Worm (Caenorhabditis elegans): ENCODE results near the gene smut-1.

Gene smut-1

DNA sequence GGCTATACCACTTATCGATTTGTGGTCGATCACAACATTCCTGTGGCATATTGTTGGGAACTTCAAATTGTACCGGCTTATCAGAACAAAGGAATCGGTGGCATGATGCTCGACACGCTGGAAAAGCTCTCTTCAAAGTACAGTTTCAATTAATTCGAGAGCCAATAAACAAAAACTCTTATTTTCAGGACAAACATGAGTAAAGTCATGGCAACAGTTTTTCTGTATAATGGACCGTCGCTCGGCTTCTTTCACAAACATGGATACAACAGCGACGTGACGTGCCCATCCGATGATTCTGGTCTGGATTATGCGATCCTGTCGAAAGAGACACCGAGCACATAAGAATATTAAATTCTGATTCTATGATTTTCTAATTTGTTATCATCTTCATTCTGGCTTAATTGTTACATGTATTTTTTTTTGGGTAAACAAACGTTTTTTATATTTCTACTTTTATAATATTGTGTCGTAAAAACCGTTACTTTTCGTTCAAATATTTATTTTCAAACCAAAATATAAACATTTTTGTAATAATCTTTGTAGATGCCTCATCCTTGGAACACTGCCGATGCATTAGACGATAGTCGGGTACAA lies at the start of gene smut-1:
Gene smut-1 (plus strand): TSS at position 547 of the 597 bp plus-strand sequence.
- TF ChIP-seq lin-38 (GFP tag; IDR thresholded peaks at IDR 0.05) (no peak), cey-2 (tag; optimal IDR thresholded peaks at IDR 0.05; ENCODE audit: borderline replicate concordance, insufficient read depth) (no peak), lin-39 (tag; optimal IDR thresholded peaks at IDR 0.05) (no peak), ceh-20 (GFP tag; IDR thresholded peaks at IDR 0.05) (no peak), ceh-44 (GFP tag; IDR thresholded peaks at IDR 0.05) (no peak), hlh-11 (tag; optimal IDR thresholded peaks at IDR 0.05) (no peak), D1046.2 (GFP tag; IDR thresholded peaks at IDR 0.05) (no peak), hlh-30 (tag; optimal IDR thresholded peaks at IDR 0.05; ENCODE audit: insufficient read depth) (no peak), fos-1 (tag; optimal IDR thresholded peaks at IDR 0.05) (no peak), lin-29 (GFP tag; IDR thresholded peaks at IDR 0.05) (no peak), unc-39 (tag; optimal IDR thresholded peaks at IDR 0.05) (no peak)

DNA sequence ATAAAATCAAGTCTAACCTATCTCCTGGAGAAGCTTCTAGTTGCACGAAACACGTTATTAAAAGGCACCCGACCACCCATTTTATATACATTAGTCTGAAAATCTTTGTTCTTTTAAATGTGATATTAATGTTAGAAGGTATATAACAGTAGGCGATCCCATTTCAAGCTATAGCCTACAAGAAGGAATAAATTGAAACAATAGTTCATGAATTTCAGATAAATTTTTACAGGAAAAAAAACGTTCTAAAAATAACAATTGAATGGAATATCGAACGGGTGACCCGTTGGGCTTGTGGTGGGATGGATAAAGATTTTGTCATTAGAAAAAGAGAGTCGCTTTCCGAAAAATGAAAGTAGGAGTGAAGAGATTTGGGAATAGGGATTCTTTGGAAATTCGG lies 49.1 kb upstream of the smut-1 start, which contains the start of gene pgap-3:
Gene pgap-3 (minus strand): TSS at position 101 of the 400 bp plus-strand sequence.
- TF ChIP-seq nhr-28 (tag; optimal IDR thresholded peaks at IDR 0.05), result no peak
- no peak for TF ChIP-seq daf-16 (GFP tag; optimal IDR thresholded peaks at IDR 0.05)
- peak; percentile 3 for TF ChIP-seq daf-16 (tag; optimal IDR thresholded peaks at IDR 0.05)

DNA sequence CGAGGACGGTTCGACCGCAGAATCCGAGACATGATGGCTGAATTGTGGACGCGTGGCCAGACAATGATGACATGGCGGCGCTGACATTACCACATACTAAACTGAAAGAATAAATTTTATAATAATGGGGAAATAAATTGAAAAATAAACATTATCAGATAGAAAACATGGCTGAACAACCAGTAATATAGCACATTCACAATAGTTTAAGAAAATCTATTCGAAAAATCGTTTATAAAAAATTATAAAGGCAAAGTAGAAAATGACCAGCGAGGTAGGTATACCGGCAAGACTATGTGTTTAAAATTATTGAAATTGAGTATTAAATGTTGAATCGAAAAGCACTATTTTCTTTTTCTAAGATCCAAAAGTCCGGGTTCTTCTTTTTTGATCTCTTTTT lies 45.7 kb upstream of the smut-1 start, which contains the start of gene jamp-1:
Gene jamp-1 (minus strand): TSS at position 101 of the 400 bp plus-strand sequence.
- TF ChIP-seq madf-5 (GFP tag; IDR thresholded peaks at IDR 0.05), result no peak
- no peak for TF ChIP-seq Y105C5A.15 (GFP tag; IDR thresholded peaks at IDR 0.05)
- no peak for TF ChIP-seq pha-4 (GFP tag; IDR thresholded peaks at IDR 0.05)
- TF ChIP-seq pha-4 (tag; optimal IDR thresholded peaks at IDR 0.05), result no peak
- TF ChIP-seq ceh-82 (tag; optimal IDR thresholded peaks at IDR 0.05), result no peak
- no peak for TF ChIP-seq aly-2 (tag; optimal IDR thresholded peaks at IDR 0.05)
- TF ChIP-seq daf-16 (GFP tag; optimal IDR thresholded peaks at IDR 0.05), result no peak
- TF ChIP-seq daf-16 (tag; optimal IDR thresholded peaks at IDR 0.05), result peak; percentile 12

DNA sequence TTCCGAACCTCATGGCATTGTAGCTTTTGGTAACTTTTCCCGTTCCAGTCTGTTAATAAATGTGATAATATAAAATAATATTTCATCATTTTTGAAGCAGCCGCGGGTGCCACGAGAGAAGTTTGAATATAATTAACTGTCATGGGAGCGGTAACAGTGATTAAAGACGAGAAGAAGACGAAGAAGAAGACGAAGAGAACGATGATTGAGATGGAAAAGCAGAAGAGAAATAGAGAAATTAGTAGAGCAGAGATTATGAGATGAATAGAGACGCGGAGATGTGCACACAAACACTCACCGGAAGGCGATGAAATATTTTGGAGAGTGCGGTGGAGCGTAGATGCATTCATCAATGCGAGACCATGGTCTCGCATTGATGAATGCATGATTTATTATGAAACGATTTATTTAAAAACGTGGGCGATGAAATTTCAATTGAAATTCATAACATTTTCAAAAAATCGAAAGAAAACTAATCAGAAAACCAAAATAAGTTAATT lies 43.7 kb upstream of the smut-1 start, which contains the start of gene seip-1:
Gene seip-1 (minus strand): TSS at position 51 of the 500 bp plus-strand sequence.
- TF ChIP-seq F10B5.3 (tag; optimal IDR thresholded peaks at IDR 0.05) (no peak), Y105C5A.15 (GFP tag; IDR thresholded peaks at IDR 0.05) (no peak), lim-7 (GFP tag; IDR thresholded peaks at IDR 0.05) (no peak), Y75B8A.6 (GFP tag; IDR thresholded peaks at IDR 0.05) (no peak), mdl-1 (tag; optimal IDR thresholded peaks at IDR 0.05) (peak in 1 of 2 experiments; percentile 73), egl-27 (tag; optimal IDR thresholded peaks at IDR 0.05) (no peak), nhr-10 (tag; optimal IDR thresholded peaks at IDR 0.05) (peak; percentile 11), fkh-10 (GFP tag; optimal IDR thresholded peaks at IDR 0.05) (peak; percentile 77), nhr-11 (tag; optimal IDR thresholded peaks at IDR 0.05) (peak; percentile 80), madf-5 (GFP tag; IDR thresholded peaks at IDR 0.05) (no peak), nhr-48 (tag; optimal IDR thresholded peaks at IDR 0.05) (peak; percentile 52), sdz-12 (GFP tag; optimal IDR thresholded peaks at IDR 0.05) (no peak), nhr-25 (tag; optimal IDR thresholded peaks at IDR 0.05; ENCODE audit: borderline replicate concordance, insufficient read depth) (peak; percentile 29), mes-2 (tag; optimal IDR thresholded peaks at IDR 0.05; ENCODE audit: poor library complexity, severe bottlenecking) (peak; percentile 90), arid-1 (GFP tag; conservative IDR thresholded peaks at IDR 0.05) (0 out of 2 replicates have a peak, but pooled peaks have one; percentile 8), gei-8 (GFP tag; optimal IDR thresholded peaks at IDR 0.05) (no peak), ces-1 (GFP tag; optimal IDR thresholded peaks at IDR 0.05) (no peak), lin-15B (tag; optimal IDR thresholded peaks at IDR 0.05) (no peak), nhr-28 (tag; optimal IDR thresholded peaks at IDR 0.05) (peak; percentile 85), php-3 (GFP tag; IDR thresholded peaks at IDR 0.05) (no peak), cey-2 (tag; optimal IDR thresholded peaks at IDR 0.05; ENCODE audit: borderline replicate concordance, insufficient read depth) (no peak), nhr-102 (tag; optimal IDR thresholded peaks at IDR 0.05) (peak; percentile 44), aha-1 (tag) (peak; percentile 29), zip-11 (GFP tag; IDR thresholded peaks at IDR 0.05) (no peak), hlh-30 (tag; optimal IDR thresholded peaks at IDR 0.05; ENCODE audit: insufficient read depth) (peak; percentile 82), ceh-82 (tag; optimal IDR thresholded peaks at IDR 0.05) (no peak), nhr-77 (tag; optimal IDR thresholded peaks at IDR 0.05) (peak; percentile 96), dpl-1 (GFP tag; optimal IDR thresholded peaks at IDR 0.05) (peak; percentile 78), rbr-2 (tag; optimal IDR thresholded peaks at IDR 0.05) (peak; percentile 85), dmd-8 (GFP tag; IDR thresholded peaks at IDR 0.05) (no peak)

Measured in whole organism, L4 larva.